Worm (Caenorhabditis elegans) whole organism, early embryonic: Measurements from ENCODE around the gene srd-32.

Source experiments
- ama-1 ChIP-seq: fragments of 150-350 bp; optimal IDR thresholded peaks from 2 replicates; lab custom pipeline; 2014
- ceh-13 ChIP-seq: fragments of 200-800 bp; sonication (Bioruptor generic); optimal IDR thresholded peaks from 2 replicates; lab custom pipeline; 2018; ENCODE audit warnings: mild to moderate bottlenecking, missing genetic modification characterization, missing compliant biosample characterization
- flt-1 ChIP-seq: fragments of 200-800 bp; sonication (Bioruptor generic); IDR thresholded peaks from 2 replicates; pipeline ENCODE4 v1.3.6; 2022; ENCODE audit warnings: missing genetic modification characterization, missing compliant biosample characterization
- pes-1 ChIP-seq: fragments of 200-800 bp; sonication (Bioruptor generic); IDR thresholded peaks from 2 replicates; pipeline ENCODE4 v1.3.6; 2022; ENCODE audit warnings: missing genetic modification reagents, missing genetic modification characterization, missing compliant biosample characterization
- tbx-11 ChIP-seq: fragments of 200-800 bp; sonication (Bioruptor generic); IDR thresholded peaks from 2 replicates; pipeline ENCODE4 v1.3.6; 2022; ENCODE audit warnings: missing genetic modification characterization, missing compliant biosample characterization
- tbx-37 ChIP-seq: fragments of 200-800 bp; sonication (Bioruptor generic); conservative IDR thresholded peaks from 2 replicates; pipeline ENCODE4 v1.3.6; 2022; ENCODE audit warnings: missing genetic modification reagents, missing genetic modification characterization, missing compliant biosample characterization

DNA sequence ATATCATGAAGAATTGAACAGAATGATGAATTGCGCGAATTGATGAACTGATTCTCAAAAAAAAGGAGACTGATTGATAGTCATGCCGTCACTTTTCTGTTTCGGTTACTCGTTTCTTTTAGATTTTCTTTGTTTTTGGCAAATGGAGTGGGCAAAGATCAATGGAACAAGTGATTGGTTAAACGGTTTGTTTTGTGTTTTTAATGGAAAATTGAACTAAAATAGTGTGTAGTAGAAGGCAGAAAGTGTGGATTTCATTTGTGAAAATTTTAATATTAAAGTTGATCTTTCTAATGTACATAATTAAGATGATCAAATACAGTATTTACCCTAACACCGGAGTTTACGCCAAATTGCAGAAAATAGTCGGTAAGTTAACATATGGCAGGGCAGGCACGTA, 25.6 kb upstream of the srd-32 start, which contains the start of gene nas-9:
- TF ChIP-seq ama-1 (lab: Kevin White, UChicago) (no peak), tbx-11 (GFP tag; lab: Robert Waterston, UW) (no peak), ceh-13 (no peak), flt-1 (GFP tag; lab: Robert Waterston, UW) (no peak), tbx-37 (GFP tag; lab: Robert Waterston, UW) (no peak), pes-1 (GFP tag; lab: Robert Waterston, UW) (no peak)
